Fruit fly (Drosophila melanogaster): ENCODE results near the gene CG8312.

DNA sequence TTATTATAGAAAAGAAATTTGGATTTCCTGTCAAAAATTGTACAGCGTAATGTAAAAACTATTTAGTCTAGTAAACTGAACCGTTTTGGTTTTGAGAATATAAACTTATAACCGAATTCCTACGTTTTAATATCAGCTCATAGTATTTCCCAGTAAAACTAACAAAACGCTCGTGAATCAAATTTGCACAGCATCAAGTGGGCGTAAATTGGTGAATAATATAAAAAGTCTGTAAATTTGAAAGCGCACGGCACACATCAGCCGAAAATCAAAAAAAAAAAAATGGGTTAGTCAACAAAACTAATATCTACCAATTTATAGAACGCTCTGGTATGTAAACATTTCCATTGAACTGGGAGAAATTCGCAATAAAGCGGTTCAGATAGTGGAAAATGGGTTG is 46.8 kb downstream of the CG8312 start, which contains the start of gene Dh44:
- TF ChIP-seq fd96Ca (GFP tag; IDR thresholded peaks at IDR 0.05) (no peak), Snoo (tag; optimal IDR thresholded peaks at IDR 0.05) (no peak), CG34367 (tag; optimal IDR thresholded peaks at IDR 0.05) (no peak), CG8301 (tag; optimal IDR thresholded peaks at IDR 0.05) (no peak), gl (tag; optimal IDR thresholded peaks at IDR 0.05) (no peak), CG15710 (tag; optimal IDR thresholded peaks at IDR 0.05) (no peak), EcR (GFP tag; optimal IDR thresholded peaks at IDR 0.05) (no peak), CG9948 (tag; optimal IDR thresholded peaks at IDR 0.05) (no peak), CG32121 (GFP tag; IDR thresholded peaks at IDR 0.05) (no peak), CG8159 (tag; optimal IDR thresholded peaks at IDR 0.05) (no peak), Pif1A (GFP tag; optimal IDR thresholded peaks at IDR 0.05) (no peak), rn (GFP tag; IDR thresholded peaks at IDR 0.05) (no peak), D1 (tag; optimal IDR thresholded peaks at IDR 0.05) (no peak), CG10348 (GFP tag; IDR thresholded peaks at IDR 0.05) (no peak)

All from whole organism, pupa.